Worm (Caenorhabditis elegans): ENCODE results near the gene C18D4.6.

- no peak for TF ChIP-seq ztf-29 (GFP tag; IDR thresholded peaks at IDR 0.05)
- no peak for TF ChIP-seq flt-1 (GFP tag; IDR thresholded peaks at IDR 0.05)
- TF ChIP-seq T22C8.4 (GFP tag; IDR thresholded peaks at IDR 0.05), result no peak
- TF ChIP-seq ztf-23 (GFP tag; IDR thresholded peaks at IDR 0.05), result no peak
These were observed 29.7 kb downstream of the C18D4.6 start, which contains the start of gene srw-32 for ce11 chrV:17508493-17508892.
